ENCODE assay signal across 2 fruit fly cellular contexts in genomic region chr3R:15665962-15666361, dm6.
A peak's percentile ranks its signal among the peaks of the same experiment; 100 is the strongest.
TF ChIP-seq lines count a peak whose summit lies in the region.

Gene pxb, plus strand, starts transcription at chr3R:15666183.

TF ChIP-seq in whole organism, embryonic, 481 proteins besides CTCF, POLR2A, EP300 and RAD21 (continued from another document and continues in another):
- TF ChIP-seq CG34376 (GFP tag; optimal IDR thresholded peaks at IDR 0.05; lab: Kevin White, UChicago) = no peak
- no peak for TF ChIP-seq Xrp1 (GFP tag; IDR thresholded peaks at IDR 0.05; lab: Robert Waterston, UW)
- no peak for TF ChIP-seq CG6683 (GFP tag; optimal IDR thresholded peaks at IDR 0.05; lab: Kevin White, UChicago)
- TF ChIP-seq CG15011 (GFP tag; optimal IDR thresholded peaks at IDR 0.05; lab: Kevin White, UChicago) = no peak
- no peak for TF ChIP-seq CG17186 (GFP tag; optimal IDR thresholded peaks at IDR 0.05; lab: Kevin White, UChicago)
- TF ChIP-seq CG16813 (GFP tag; IDR thresholded peaks at IDR 0.05; lab: Robert Waterston, UW; ENCODE audit: partially characterized antibody) = no peak
- no peak for TF ChIP-seq lmd (GFP tag; IDR thresholded peaks at IDR 0.05; lab: Robert Waterston, UW)
- TF ChIP-seq Drgx (GFP tag; IDR thresholded peaks at IDR 0.05; lab: Robert Waterston, UW) = peak; percentile 59; the same call in 1 of the 2 replicates
- TF ChIP-seq ci (GFP tag; IDR thresholded peaks at IDR 0.05; lab: Robert Waterston, UW) = peak; percentile 45; the same call in 2 of the 3 replicates
- no peak for TF ChIP-seq tup (GFP tag; optimal IDR thresholded peaks at IDR 0.05; lab: Kevin White, UChicago)
- TF ChIP-seq Scr (GFP tag; IDR thresholded peaks at IDR 0.05; lab: Robert Waterston, UW; ENCODE audit: partially characterized antibody) = 0 out of 2 replicates have a peak, but pooled peaks have one; percentile 26
- TF ChIP-seq H15 (GFP tag; IDR thresholded peaks at IDR 0.05; lab: Robert Waterston, UW) = no peak
- peak; percentile 49 for TF ChIP-seq ac (GFP tag; optimal IDR thresholded peaks at IDR 0.05; lab: Kevin White, UChicago)
- TF ChIP-seq CG10209 (GFP tag; optimal IDR thresholded peaks at IDR 0.05; lab: Kevin White, UChicago) = no peak
- no peak for TF ChIP-seq tio (GFP tag; optimal IDR thresholded peaks at IDR 0.05; lab: Kevin White, UChicago)
- TF ChIP-seq CG2202 (tag; optimal IDR thresholded peaks at IDR 0.05; lab: Kevin White, UChicago) = no peak
- TF ChIP-seq Dbx (GFP tag; IDR thresholded peaks at IDR 0.05; lab: Robert Waterston, UW) = no peak
- no peak for TF ChIP-seq CG10366 (GFP tag; IDR thresholded peaks at IDR 0.05; lab: Robert Waterston, UW)
- no peak for TF ChIP-seq CG3847 (GFP tag; IDR thresholded peaks at IDR 0.05; lab: Robert Waterston, UW)
- no peak for TF ChIP-seq CG14667 (GFP tag; IDR thresholded peaks at IDR 0.05; lab: Robert Waterston, UW)
- peak; percentile 26 for TF ChIP-seq abd-A (tag; optimal IDR thresholded peaks at IDR 0.05; lab: Kevin White, UChicago)
- TF ChIP-seq HLHmδ (GFP tag; optimal IDR thresholded peaks at IDR 0.05; lab: Kevin White, UChicago) = peak; percentile 86
- TF ChIP-seq Elba2 (GFP tag; optimal IDR thresholded peaks at IDR 0.05; lab: Kevin White, UChicago) = no peak
- TF ChIP-seq luna (GFP tag; optimal IDR thresholded peaks at IDR 0.05; lab: Kevin White, UChicago) = no peak
- peak; percentile 15 for TF ChIP-seq CG8290 (GFP tag; optimal IDR thresholded peaks at IDR 0.05; lab: Kevin White, UChicago)
- peak in 1 of 2 experiments; percentile 53 for TF ChIP-seq CG8290 (tag; optimal IDR thresholded peaks at IDR 0.05; lab: Kevin White, UChicago)
- no peak for TF ChIP-seq BtbVII (GFP tag; optimal IDR thresholded peaks at IDR 0.05; lab: Kevin White, UChicago)
- TF ChIP-seq CG31224 (GFP tag; IDR thresholded peaks at IDR 0.05; lab: Robert Waterston, UW) = no peak
- no peak for TF ChIP-seq CG7786 (GFP tag; optimal IDR thresholded peaks at IDR 0.05; lab: Kevin White, UChicago)
- TF ChIP-seq fd3F (GFP tag; optimal IDR thresholded peaks at IDR 0.05; lab: Kevin White, UChicago) = no peak
- no peak for TF ChIP-seq danr (GFP tag; IDR thresholded peaks at IDR 0.05; lab: Robert Waterston, UW)
- no peak for TF ChIP-seq pho (GFP tag; optimal IDR thresholded peaks at IDR 0.05; lab: Kevin White, UChicago)
- no peak for TF ChIP-seq ken (GFP tag; IDR thresholded peaks at IDR 0.05; lab: Robert Waterston, UW)
- TF ChIP-seq CG8281 (tag; optimal IDR thresholded peaks at IDR 0.05; lab: Kevin White, UChicago) = no peak
- TF ChIP-seq odd (GFP tag; optimal IDR thresholded peaks at IDR 0.05; lab: Kevin White, UChicago) = no peak
- peak; percentile 10 for TF ChIP-seq trem (tag; optimal IDR thresholded peaks at IDR 0.05; lab: Kevin White, UChicago)
- no peak for TF ChIP-seq CG18764 (GFP tag; optimal IDR thresholded peaks at IDR 0.05; lab: Kevin White, UChicago)
- TF ChIP-seq Eip74EF (GFP tag; optimal IDR thresholded peaks at IDR 0.05; lab: Kevin White, UChicago) = no peak
- TF ChIP-seq corto (GFP tag; optimal IDR thresholded peaks at IDR 0.05; lab: Kevin White, UChicago) = no peak
- no peak for TF ChIP-seq yki (optimal IDR thresholded peaks at IDR 0.05; lab: Kevin White, UChicago)
- peak; percentile 47 for TF ChIP-seq unpg (GFP tag; optimal IDR thresholded peaks at IDR 0.05; lab: Kevin White, UChicago)
- TF ChIP-seq CG1024 (GFP tag; IDR thresholded peaks at IDR 0.05; lab: Robert Waterston, UW) = peak; percentile 43; the same call in 1 of the 2 replicates
- TF ChIP-seq twi (tag; optimal IDR thresholded peaks at IDR 0.05; lab: Kevin White, UChicago) = peak; percentile 31
- TF ChIP-seq vnd (GFP tag; IDR thresholded peaks at IDR 0.05; lab: Robert Waterston, UW; ENCODE audit: partially characterized antibody) = no peak
- peak; percentile 20 for TF ChIP-seq gcm (GFP tag; optimal IDR thresholded peaks at IDR 0.05; lab: Kevin White, UChicago)
- no peak for TF ChIP-seq CG7839 (tag; optimal IDR thresholded peaks at IDR 0.05; lab: Kevin White, UChicago)
- no peak for TF ChIP-seq CG1602 (GFP tag; optimal IDR thresholded peaks at IDR 0.05; lab: Kevin White, UChicago)
- TF ChIP-seq NC2β (GFP tag; optimal IDR thresholded peaks at IDR 0.05; lab: Kevin White, UChicago) = peak; percentile 35
- peak; percentile 12 for TF ChIP-seq CG17568 (GFP tag; optimal IDR thresholded peaks at IDR 0.05; lab: Kevin White, UChicago)
- no peak for TF ChIP-seq ftz-f1 (GFP tag; optimal IDR thresholded peaks at IDR 0.05; lab: Kevin White, UChicago)
- peak; percentile 41; the same call in 1 of the 2 replicates for TF ChIP-seq CG13287 (GFP tag; IDR thresholded peaks at IDR 0.05; lab: Robert Waterston, UW; ENCODE audit: partially characterized antibody)
- no peak for TF ChIP-seq sob (GFP tag; IDR thresholded peaks at IDR 0.05; lab: Robert Waterston, UW)
- TF ChIP-seq CG12071 (GFP tag; optimal IDR thresholded peaks at IDR 0.05; lab: Kevin White, UChicago) = peak; percentile 26
- no peak for TF ChIP-seq HLH54F (GFP tag; optimal IDR thresholded peaks at IDR 0.05; lab: Kevin White, UChicago)
- no peak for TF ChIP-seq CG10147 (GFP tag; optimal IDR thresholded peaks at IDR 0.05; lab: Kevin White, UChicago)
- TF ChIP-seq CG13624 (GFP tag; optimal IDR thresholded peaks at IDR 0.05; lab: Kevin White, UChicago) = no peak
- TF ChIP-seq CG1792 (GFP tag; optimal IDR thresholded peaks at IDR 0.05; lab: Kevin White, UChicago) = no peak
- TF ChIP-seq D19B (GFP tag; optimal IDR thresholded peaks at IDR 0.05; lab: Kevin White, UChicago) = no peak
- TF ChIP-seq nmo (GFP tag; optimal IDR thresholded peaks at IDR 0.05; lab: Kevin White, UChicago) = no peak
- no peak for TF ChIP-seq Vsx1 (GFP tag; optimal IDR thresholded peaks at IDR 0.05; lab: Kevin White, UChicago)
- peak; percentile 86; the same call in 3 of the 4 replicates for TF ChIP-seq chinmo (GFP tag; IDR thresholded peaks at IDR 0.05; lab: Robert Waterston, UW; ENCODE audit: partially characterized antibody)
- no peak for TF ChIP-seq CG4730 (GFP tag; IDR thresholded peaks at IDR 0.05; lab: Robert Waterston, UW)
- peak; percentile 23; the same call in 1 of the 2 replicates for TF ChIP-seq E2f2 (GFP tag; IDR thresholded peaks at IDR 0.05; lab: Robert Waterston, UW)
- TF ChIP-seq emc (GFP tag; optimal IDR thresholded peaks at IDR 0.05; lab: Kevin White, UChicago) = no peak
- TF ChIP-seq CG12236 (GFP tag; optimal IDR thresholded peaks at IDR 0.05; lab: Kevin White, UChicago) = no peak
- no peak for TF ChIP-seq Atf3 (GFP tag; optimal IDR thresholded peaks at IDR 0.05; lab: Kevin White, UChicago)
- TF ChIP-seq ERR (GFP tag; optimal IDR thresholded peaks at IDR 0.05; lab: Kevin White, UChicago) = no peak

TF ChIP-seq in whole organism, prepupa, 60 proteins besides CTCF, POLR2A, EP300 and RAD21 (continued from another document):
- TF ChIP-seq dac (GFP tag; optimal IDR thresholded peaks at IDR 0.05; lab: Kevin White, UChicago) (no peak), CG10631 (GFP tag; optimal IDR thresholded peaks at IDR 0.05; lab: Kevin White, UChicago) (no peak), CG10669 (GFP tag; optimal IDR thresholded peaks at IDR 0.05; lab: Kevin White, UChicago) (no peak), Smox (GFP tag; optimal IDR thresholded peaks at IDR 0.05; lab: Kevin White, UChicago) (no peak), CG15336 (GFP tag; IDR thresholded peaks at IDR 0.05; lab: Robert Waterston, UW) (peak; percentile 55), spab (GFP tag; optimal IDR thresholded peaks at IDR 0.05; lab: Kevin White, UChicago) (no peak), CG32006 (GFP tag; optimal IDR thresholded peaks at IDR 0.05; lab: Kevin White, UChicago) (no peak), ss (GFP tag; optimal IDR thresholded peaks at IDR 0.05; lab: Kevin White, UChicago) (peak in 1 of 2 experiments; percentile 2), CG8632 (GFP tag; optimal IDR thresholded peaks at IDR 0.05; lab: Kevin White, UChicago) (no peak), CG31627 (GFP tag; optimal IDR thresholded peaks at IDR 0.05; lab: Kevin White, UChicago) (no peak), Ets21C (GFP tag; optimal IDR thresholded peaks at IDR 0.05; lab: Kevin White, UChicago) (no peak), CG3032 (tag; optimal IDR thresholded peaks at IDR 0.05; lab: Kevin White, UChicago) (no peak), OdsH (GFP tag; optimal IDR thresholded peaks at IDR 0.05; lab: Kevin White, UChicago) (no peak), salr (GFP tag; optimal IDR thresholded peaks at IDR 0.05; lab: Kevin White, UChicago) (no peak), Sox102F (GFP tag; optimal IDR thresholded peaks at IDR 0.05; lab: Kevin White, UChicago) (no peak), Blimp-1 (GFP tag; optimal IDR thresholded peaks at IDR 0.05; lab: Kevin White, UChicago) (no peak), pdm3 (GFP tag; optimal IDR thresholded peaks at IDR 0.05; lab: Kevin White, UChicago) (no peak), CG6854 (GFP tag; optimal IDR thresholded peaks at IDR 0.05; lab: Kevin White, UChicago) (no peak), cyc (GFP tag; optimal IDR thresholded peaks at IDR 0.05; lab: Kevin White, UChicago) (no peak), CG6792 (GFP tag; optimal IDR thresholded peaks at IDR 0.05; lab: Kevin White, UChicago) (no peak), Eip75B (GFP tag; optimal IDR thresholded peaks at IDR 0.05; lab: Kevin White, UChicago) (no peak), CG3919 (GFP tag; optimal IDR thresholded peaks at IDR 0.05; lab: Kevin White, UChicago) (peak; percentile 52), net (GFP tag; optimal IDR thresholded peaks at IDR 0.05; lab: Kevin White, UChicago) (no peak), Met (GFP tag; optimal IDR thresholded peaks at IDR 0.05; lab: Kevin White, UChicago) (no peak), CG11294 (GFP tag; IDR thresholded peaks at IDR 0.05; lab: Robert Waterston, UW) (no peak), CG8119 (GFP tag; IDR thresholded peaks at IDR 0.05; lab: Robert Waterston, UW) (peak; percentile 32; the same call in 1 of the 3 replicates), CG9139 (GFP tag; optimal IDR thresholded peaks at IDR 0.05; lab: Kevin White, UChicago) (no peak), svp (GFP tag; lab: Kevin White, UChicago) (peak; percentile 27), fd59A (GFP tag; optimal IDR thresholded peaks at IDR 0.05; lab: Kevin White, UChicago) (no peak), topi (GFP tag; optimal IDR thresholded peaks at IDR 0.05; lab: Kevin White, UChicago) (no peak), CG16779 (tag; optimal IDR thresholded peaks at IDR 0.05; lab: Kevin White, UChicago) (no peak), vri (GFP tag; optimal IDR thresholded peaks at IDR 0.05; lab: Kevin White, UChicago) (peak; percentile 38), CG4318 (GFP tag; optimal IDR thresholded peaks at IDR 0.05; lab: Kevin White, UChicago) (no peak), Eip93F (GFP tag; optimal IDR thresholded peaks at IDR 0.05; lab: Kevin White, UChicago) (no peak)
